Worm (Caenorhabditis elegans) whole organism, late embryonic: ENCODE results near the gene ulp-4.

Source experiments
- C08G9.2 ChIP-seq: sonication (generic microtip); optimal IDR thresholded peaks from 2 replicates; lab custom pipeline; 2016; ENCODE audit warnings: mild to moderate bottlenecking, missing genetic modification characterization, moderate library complexity, missing compliant biosample characterization
- C38D4.7 ChIP-seq: fragments of 200-800 bp; sonication (Bioruptor generic); optimal IDR thresholded peaks from 2 replicates; lab custom pipeline; 2018; ENCODE audit warnings: mild to moderate bottlenecking, missing genetic modification characterization, moderate library complexity, missing compliant biosample characterization
- K02D7.2 ChIP-seq: sonication (generic microtip); optimal IDR thresholded peaks from 2 replicates; lab custom pipeline; 2017; ENCODE audit warnings: mild to moderate bottlenecking, missing genetic modification characterization, missing compliant biosample characterization
- K09A11.1 ChIP-seq: sonication (generic microtip); optimal IDR thresholded peaks from 2 replicates; lab custom pipeline; 2017; ENCODE audit warnings: antibody characterized with exemption, mild to moderate bottlenecking, missing genetic modification characterization, missing compliant biosample characterization; ENCODE audit not compliant: insufficient read depth
- T23F11.4 ChIP-seq: fragments of 200-800 bp; sonication (Bioruptor generic); optimal IDR thresholded peaks from 2 replicates; lab custom pipeline; 2018; ENCODE audit warnings: mild to moderate bottlenecking, missing genetic modification characterization, missing compliant biosample characterization
- Y22D7AL.16 ChIP-seq: sonication (generic microtip); optimal IDR thresholded peaks from 2 replicates; lab custom pipeline; 2016; ENCODE audit warnings: missing genetic modification characterization, missing compliant biosample characterization
- ahr-1 ChIP-seq: sonication (generic microtip); optimal IDR thresholded peaks from 2 replicates; lab custom pipeline; 2016; ENCODE audit warnings: missing genetic modification characterization, missing compliant biosample characterization
- ceh-14 ChIP-seq: sonication (generic microtip); optimal IDR thresholded peaks from 2 replicates; lab custom pipeline; 2016; ENCODE audit warnings: missing genotype, missing genetic modification characterization, missing compliant biosample characterization
- ceh-18 ChIP-seq: sonication (generic microtip); optimal IDR thresholded peaks from 2 replicates; lab custom pipeline; 2016; ENCODE audit warnings: missing genetic modification characterization, missing compliant biosample characterization
- ceh-19 ChIP-seq: fragments of 200-800 bp; sonication (Bioruptor generic); optimal IDR thresholded peaks from 2 replicates; lab custom pipeline; 2018; ENCODE audit warnings: mild to moderate bottlenecking, missing genetic modification characterization, missing compliant biosample characterization
- ceh-2 ChIP-seq: sonication (generic microtip); optimal IDR thresholded peaks from 2 replicates; lab custom pipeline; 2016; ENCODE audit warnings: missing genotype, missing genetic modification characterization, missing compliant biosample characterization
- ceh-24 ChIP-seq: sonication (generic microtip); optimal IDR thresholded peaks from 2 replicates; lab custom pipeline; 2016; ENCODE audit warnings: mild to moderate bottlenecking, missing genetic modification characterization, missing compliant biosample characterization
- ceh-34 ChIP-seq: sonication (generic microtip); optimal IDR thresholded peaks from 2 replicates; lab custom pipeline; 2016; ENCODE audit warnings: mild to moderate bottlenecking, missing genetic modification characterization, missing compliant biosample characterization
- ceh-6 ChIP-seq: fragments of 200-800 bp; sonication (Bioruptor generic); optimal IDR thresholded peaks from 2 replicates; lab custom pipeline; 2018; ENCODE audit warnings: mild to moderate bottlenecking, missing genetic modification characterization, missing compliant biosample characterization
- ceh-9 ChIP-seq: sonication (generic microtip); optimal IDR thresholded peaks from 2 replicates; lab custom pipeline; 2016; ENCODE audit warnings: mild to moderate bottlenecking, missing genetic modification characterization, inconsistent platforms, missing compliant biosample characterization
- che-1 ChIP-seq: sonication (generic microtip); optimal IDR thresholded peaks from 2 replicates; lab custom pipeline; 2016; ENCODE audit warnings: mild to moderate bottlenecking, missing genetic modification characterization, missing compliant biosample characterization
- dmd-4 ChIP-seq: sonication (generic microtip); optimal IDR thresholded peaks from 2 replicates; lab custom pipeline; 2016; ENCODE audit warnings: borderline replicate concordance, missing genetic modification characterization, missing compliant biosample characterization
- dve-1 ChIP-seq: sonication (generic microtip); optimal IDR thresholded peaks from 2 replicates; lab custom pipeline; 2017; ENCODE audit warnings: antibody characterized with exemption, mild to moderate bottlenecking, missing genetic modification characterization, missing compliant biosample characterization
- elt-2 ChIP-seq: sonication (generic microtip); optimal IDR thresholded peaks from 2 replicates; lab custom pipeline; 2016; ENCODE audit warnings: missing genetic modification reagents, missing genetic modification characterization, missing compliant biosample characterization
- elt-4 ChIP-seq: sonication (generic microtip); optimal IDR thresholded peaks from 2 replicates; lab custom pipeline; 2016; ENCODE audit warnings: missing genetic modification characterization, missing compliant biosample characterization
- ets-4 ChIP-seq: sonication (generic microtip); optimal IDR thresholded peaks from 2 replicates; lab custom pipeline; 2016; ENCODE audit warnings: missing genetic modification characterization, missing compliant biosample characterization
- fax-1 ChIP-seq: sonication (generic microtip); optimal IDR thresholded peaks from 2 replicates; lab custom pipeline; 2016; ENCODE audit warnings: missing genotype, missing genetic modification characterization, missing compliant biosample characterization
- fkh-10 ChIP-seq: fragments of 150-350 bp; optimal IDR thresholded peaks from 2 replicates; lab custom pipeline; 2014; ENCODE audit warnings: missing biosample characterization, missing genetic modification reagents, missing genetic modification characterization
- fkh-6 ChIP-seq: sonication (generic microtip); optimal IDR thresholded peaks from 2 replicates; lab custom pipeline; 2016; ENCODE audit warnings: missing genetic modification characterization, missing compliant biosample characterization
- gmeb-2 ChIP-seq: sonication (generic microtip); optimal IDR thresholded peaks from 2 replicates; lab custom pipeline; 2016; ENCODE audit warnings: missing genetic modification characterization, inconsistent platforms, missing compliant biosample characterization
- hlh-13 ChIP-seq: fragments of 200-800 bp; sonication (Bioruptor generic); optimal IDR thresholded peaks from 2 replicates; lab custom pipeline; 2018; ENCODE audit warnings: mild to moderate bottlenecking, missing genetic modification characterization, missing compliant biosample characterization
- hlh-30 ChIP-seq: sonication (generic microtip); optimal IDR thresholded peaks from 2 replicates; lab custom pipeline; 2017; ENCODE audit warnings: antibody characterized with exemption, missing genetic modification characterization, missing compliant biosample characterization; ENCODE audit not compliant: insufficient read depth
- hlh-8 ChIP-seq: sonication (generic microtip); optimal IDR thresholded peaks from 2 replicates; lab custom pipeline; 2016; ENCODE audit warnings: missing genotype, missing genetic modification characterization, missing compliant biosample characterization
- lin-11 ChIP-seq: fragments of 200-800 bp; sonication (Bioruptor generic); optimal IDR thresholded peaks from 2 replicates; lab custom pipeline; 2018; ENCODE audit warnings: mild to moderate bottlenecking, missing genetic modification characterization, missing compliant biosample characterization
- madf-2 ChIP-seq: sonication (generic microtip); optimal IDR thresholded peaks from 2 replicates; lab custom pipeline; 2017; ENCODE audit warnings: missing genetic modification characterization, missing compliant biosample characterization
- mec-3 ChIP-seq: sonication (generic microtip); optimal IDR thresholded peaks from 2 replicates; lab custom pipeline; 2016; ENCODE audit warnings: borderline replicate concordance, missing genetic modification characterization, missing compliant biosample characterization
- nfya-1 ChIP-seq: sonication (generic microtip); optimal IDR thresholded peaks from 2 replicates; lab custom pipeline; 2017; ENCODE audit warnings: missing genetic modification characterization, mild to moderate bottlenecking, missing compliant biosample characterization, antibody characterized with exemption, moderate library complexity
- nhr-232 ChIP-seq: sonication (generic microtip); optimal IDR thresholded peaks from 2 replicates; lab custom pipeline; 2016; ENCODE audit warnings: missing genetic modification characterization, missing compliant biosample characterization
- pag-3 ChIP-seq: sonication (generic microtip); optimal IDR thresholded peaks from 2 replicates; lab custom pipeline; 2016; ENCODE audit warnings: missing compliant biosample characterization, missing genetic modification characterization, borderline replicate concordance
- pax-1 ChIP-seq: fragments of 150-350 bp; optimal IDR thresholded peaks from 2 replicates; lab custom pipeline; 2014; ENCODE audit warnings: missing biosample characterization, missing genetic modification characterization
- pqm-1 ChIP-seq: sonication (generic microtip); optimal IDR thresholded peaks from 2 replicates; lab custom pipeline; 2016; ENCODE audit warnings: missing genetic modification characterization, missing compliant biosample characterization
- ref-2 ChIP-seq: sonication (generic microtip); optimal IDR thresholded peaks from 2 replicates; lab custom pipeline; 2016; ENCODE audit warnings: missing genetic modification characterization, missing compliant biosample characterization
- sdc-2 ChIP-seq: sonication (generic microtip); optimal IDR thresholded peaks from 2 replicates; lab custom pipeline; 2016; ENCODE audit warnings: missing genotype, missing genetic modification characterization, missing compliant biosample characterization
- sox-2 ChIP-seq: fragments of 200-800 bp; sonication (Bioruptor generic); IDR thresholded peaks from 2 replicates; pipeline ENCODE4 v1.3.6; 2022; ENCODE audit warnings: missing genetic modification reagents, missing genetic modification characterization, missing compliant biosample characterization
- syd-9 ChIP-seq: sonication (generic microtip); optimal IDR thresholded peaks from 2 replicates; lab custom pipeline; 2016; ENCODE audit warnings: mild to moderate bottlenecking, missing genetic modification characterization, moderate library complexity, missing compliant biosample characterization
- tbx-2 ChIP-seq: sonication (generic microtip); optimal IDR thresholded peaks from 2 replicates; lab custom pipeline; 2016; ENCODE audit warnings: missing genetic modification characterization, missing compliant biosample characterization
- unc-3 ChIP-seq, 2 experiments: fragments of 200-800 bp in 1 of 2; sonication (Bioruptor generic) in 1 of 2; sonication (generic microtip) in 1 of 2; conservative IDR thresholded peaks in 1 of 2; optimal IDR thresholded peaks in 1 of 2; 2 replicates each; pipeline versions ENCODE4 v1.3.6 to Lab custom; 2016 to 2022; ENCODE audit warnings: missing compliant biosample characterization in 2 of 2, missing genetic modification characterization in 2 of 2, missing genetic modification reagents in 1 of 2
- unc-55 ChIP-seq: sonication (generic microtip); optimal IDR thresholded peaks from 2 replicates; lab custom pipeline; 2017; ENCODE audit warnings: missing biosample characterization, missing genetic modification reagents, missing genetic modification characterization
- unc-86 ChIP-seq: sonication (generic microtip); optimal IDR thresholded peaks from 2 replicates; lab custom pipeline; 2016; ENCODE audit warnings: missing genetic modification characterization, missing compliant biosample characterization
- ztf-16 ChIP-seq: sonication (generic microtip); optimal IDR thresholded peaks from 2 replicates; lab custom pipeline; 2017; ENCODE audit warnings: missing genetic modification characterization, missing compliant biosample characterization

Gene ulp-4

DNA sequence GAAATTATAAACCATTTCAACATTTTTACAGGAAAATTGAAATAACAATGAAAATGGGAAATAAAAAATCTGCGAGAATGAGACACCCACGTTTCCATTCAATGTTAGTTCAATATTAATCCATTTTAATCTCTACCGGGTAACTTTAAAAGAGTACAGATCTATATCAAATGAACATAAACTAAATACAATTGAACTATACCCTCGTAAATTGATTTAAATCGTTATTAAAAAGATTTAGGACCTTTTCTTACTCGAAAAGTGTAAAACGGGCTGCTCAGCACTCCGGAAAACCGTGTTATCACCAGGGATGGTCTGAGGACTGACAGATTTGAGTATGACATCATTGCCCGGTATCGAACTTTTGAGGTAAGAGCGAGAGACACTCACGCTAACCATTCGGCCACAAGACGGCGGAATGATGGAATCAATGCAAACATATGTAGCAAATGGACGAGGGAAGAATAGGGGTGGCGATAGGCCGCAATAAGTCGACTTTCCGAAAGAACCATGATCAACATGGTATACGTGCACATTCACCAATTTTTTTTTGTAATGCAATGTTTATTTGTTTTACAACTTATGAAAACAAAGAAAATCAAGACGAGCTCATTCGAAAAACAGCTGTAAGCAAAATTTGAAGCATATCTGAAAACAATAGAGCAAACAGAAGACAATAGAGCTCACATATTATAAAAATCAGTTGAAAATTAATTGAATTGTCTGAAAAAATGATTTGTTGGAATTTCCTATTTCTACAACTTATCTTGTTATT lies 22.7 kb upstream of the ulp-4 start, which contains the start of the genes chst-1 and C41C4.9 (continued):
- TF ChIP-seq C38D4.7 (GFP tag; lab: Kevin White, UChicago), result peak; percentile 88
- peak; percentile 89 for TF ChIP-seq K02D7.2
- TF ChIP-seq syd-9 (tag; lab: Kevin White, UChicago), result peak; percentile 90
- peak; percentile 79 for TF ChIP-seq K09A11.1 (tag; lab: Kevin White, UChicago)
- peak; percentile 88 for TF ChIP-seq ceh-14 (tag; lab: Kevin White, UChicago)
- peak; percentile 84 for TF ChIP-seq pag-3 (tag; lab: Kevin White, UChicago)
- TF ChIP-seq ref-2 (tag; lab: Kevin White, UChicago), result no peak
- TF ChIP-seq hlh-13, result peak; percentile 91
- TF ChIP-seq gmeb-2 (tag; lab: Kevin White, UChicago), result peak; percentile 93
- TF ChIP-seq lin-11, result peak; percentile 88
- peak; percentile 69 for TF ChIP-seq ceh-24 (tag; lab: Kevin White, UChicago)
- TF ChIP-seq madf-2 (tag; lab: Kevin White, UChicago), result peak; percentile 92
- TF ChIP-seq ahr-1 (tag; lab: Kevin White, UChicago), result peak; percentile 91
- TF ChIP-seq ztf-16 (tag; lab: Kevin White, UChicago), result peak; percentile 96
- peak; percentile 90 for TF ChIP-seq tbx-2
- TF ChIP-seq dmd-4 (tag; lab: Kevin White, UChicago), result peak; percentile 86
- peak; percentile 92 for TF ChIP-seq che-1
- TF ChIP-seq sdc-2 (tag; lab: Kevin White, UChicago), result peak; percentile 86
- peak; percentile 65 for TF ChIP-seq hlh-8
- TF ChIP-seq unc-3 (GFP tag; conservative IDR thresholded peaks at IDR 0.05; lab: Robert Waterston, UW), result peak; percentile 91
- peak; percentile 86 for TF ChIP-seq unc-3 (tag; optimal IDR thresholded peaks at IDR 0.05; lab: Kevin White, UChicago)
- peak; percentile 69 for TF ChIP-seq hlh-30 (tag; lab: Kevin White, UChicago)
- no peak for TF ChIP-seq pax-1 (tag; lab: Kevin White, UChicago)
- peak; percentile 84 for TF ChIP-seq pqm-1 (tag; lab: Kevin White, UChicago)
- peak; percentile 16 for TF ChIP-seq unc-55 (GFP tag; lab: Kevin White, UChicago)
- peak; percentile 77 for TF ChIP-seq ets-4 (tag; lab: Kevin White, UChicago)
- peak; percentile 73 for TF ChIP-seq elt-4
- peak; percentile 97 for TF ChIP-seq elt-2 (tag; lab: Kevin White, UChicago)
- peak; percentile 90 for TF ChIP-seq dve-1
- TF ChIP-seq fax-1 (tag; lab: Kevin White, UChicago), result peak; percentile 87
- TF ChIP-seq ceh-2, result peak; percentile 87
- TF ChIP-seq T23F11.4 (GFP tag; lab: Kevin White, UChicago), result peak; percentile 88
- TF ChIP-seq sox-2 (GFP tag; lab: Robert Waterston, UW), result peak; percentile 81
- TF ChIP-seq fkh-6 (tag; lab: Kevin White, UChicago), result peak; percentile 94
- peak; percentile 89 for TF ChIP-seq ceh-9 (tag; lab: Kevin White, UChicago)
- TF ChIP-seq mec-3 (tag; lab: Kevin White, UChicago), result no peak
- TF ChIP-seq ceh-34 (tag; lab: Kevin White, UChicago), result peak; percentile 92
- peak; percentile 88 for TF ChIP-seq ceh-18
- peak; percentile 96 for TF ChIP-seq ceh-6 (GFP tag; lab: Kevin White, UChicago)
- peak; percentile 90 for TF ChIP-seq unc-86 (tag; lab: Kevin White, UChicago)
- peak; percentile 94 for TF ChIP-seq ceh-19 (GFP tag; lab: Kevin White, UChicago)
- TF ChIP-seq nhr-232 (tag; lab: Kevin White, UChicago), result peak; percentile 89
- TF ChIP-seq nfya-1 (tag; lab: Kevin White, UChicago), result peak; percentile 69
- peak; percentile 88 for TF ChIP-seq Y22D7AL.16 (tag; lab: Kevin White, UChicago)
- peak; percentile 80 for TF ChIP-seq C08G9.2 (tag; lab: Kevin White, UChicago)
- peak; percentile 74 for TF ChIP-seq fkh-10 (GFP tag; lab: Kevin White, UChicago)
